Worm (Caenorhabditis elegans) whole organism, L4 larva: ENCODE data around the gene C56A3.8.

Source experiments
- D1046.2 ChIP-seq: fragments of 200-800 bp; sonication (Bioruptor generic); IDR thresholded peaks from 2 replicates; pipeline ENCODE4 v1.3.6; 2022; ENCODE audit warnings: missing genetic modification characterization, missing compliant biosample characterization
- F26F4.8 ChIP-seq: fragments of 200-800 bp; sonication (Bioruptor generic); conservative IDR thresholded peaks from 2 replicates; pipeline ENCODE4 v1.3.6; 2022; ENCODE audit warnings: missing genetic modification characterization, missing compliant biosample characterization
- ceh-32 ChIP-seq: sonication (generic microtip); optimal IDR thresholded peaks from 2 replicates; lab custom pipeline; 2016; ENCODE audit warnings: mild to moderate bottlenecking, missing genetic modification characterization, missing compliant biosample characterization; ENCODE audit not compliant: poor library complexity
- ceh-62 ChIP-seq: sonication (generic microtip); optimal IDR thresholded peaks from 2 replicates; lab custom pipeline; 2017; ENCODE audit warnings: missing biosample characterization, missing genetic modification characterization
- ctbp-1 ChIP-seq: fragments of 200-800 bp; sonication (Bioruptor generic); IDR thresholded peaks from 2 replicates; pipeline ENCODE4 v1.3.6; 2022; ENCODE audit warnings: missing genetic modification reagents, missing genetic modification characterization, missing compliant biosample characterization
- daf-16 ChIP-seq, 3 experiments: sonication (generic microtip); optimal IDR thresholded peaks; 2 replicates each; lab custom pipeline; 2016 to 2017; ENCODE audit warnings: missing genetic modification characterization in 3 of 3, missing genetic modification reagents in 3 of 3, mild to moderate bottlenecking in 2 of 3, missing compliant biosample characterization in 2 of 3, missing biosample characterization in 1 of 3, moderate library complexity in 1 of 3
- dmd-6 ChIP-seq: fragments of 200-800 bp; sonication (Bioruptor generic); IDR thresholded peaks from 2 replicates; pipeline ENCODE4 v1.3.6; 2022; ENCODE audit warnings: missing genetic modification reagents, missing genetic modification characterization, missing compliant biosample characterization
- dpl-1 ChIP-seq: fragments of 150-350 bp; optimal IDR thresholded peaks from 2 replicates; lab custom pipeline; 2014; ENCODE audit warnings: missing biosample characterization, missing genetic modification reagents, missing genetic modification characterization
- egl-43 ChIP-seq: fragments of 200-800 bp; sonication (Bioruptor generic); IDR thresholded peaks from 2 replicates; pipeline ENCODE4 v1.3.6; 2022; ENCODE audit warnings: missing genetic modification reagents, missing genetic modification characterization, missing compliant biosample characterization
- fkh-10 ChIP-seq: fragments of 150-350 bp; optimal IDR thresholded peaks from 2 replicates; lab custom pipeline; 2014; ENCODE audit warnings: missing biosample characterization, missing genetic modification reagents, missing genetic modification characterization
- hif-1 ChIP-seq, 2 experiments: sonication (generic microtip); optimal IDR thresholded peaks; 2 replicates each; lab custom pipeline; 2016 to 2017; ENCODE audit warnings: missing compliant biosample characterization in 2 of 2, missing genetic modification characterization in 2 of 2, missing genetic modification reagents in 2 of 2, missing genotype in 2 of 2, mild to moderate bottlenecking in 1 of 2
- hlh-11 ChIP-seq: fragments of 200-800 bp; sonication (Bioruptor generic); optimal IDR thresholded peaks from 2 replicates; lab custom pipeline; 2018; ENCODE audit warnings: mild to moderate bottlenecking, missing genetic modification characterization, missing compliant biosample characterization
- hlh-30 ChIP-seq: sonication (generic microtip); optimal IDR thresholded peaks from 2 replicates; lab custom pipeline; 2017; ENCODE audit warnings: antibody characterized with exemption, mild to moderate bottlenecking, missing genetic modification characterization, missing compliant biosample characterization; ENCODE audit not compliant: insufficient read depth
- jun-1 ChIP-seq: fragments of 150-350 bp; optimal IDR thresholded peaks from 2 replicates; lab custom pipeline; 2014; ENCODE audit warnings: missing biosample characterization, missing genetic modification reagents, missing genetic modification characterization
- lim-7 ChIP-seq: fragments of 200-800 bp; sonication (Bioruptor generic); IDR thresholded peaks from 2 replicates; pipeline ENCODE4 v1.3.6; 2022; ENCODE audit warnings: missing genetic modification characterization, missing compliant biosample characterization
- mdl-1 ChIP-seq, 2 experiments: fragments of 150-350 bp in 1 of 2; sonication (generic microtip) in 1 of 2; optimal IDR thresholded peaks; 2 replicates each; lab custom pipeline; 2014 to 2017; ENCODE audit warnings: missing biosample characterization in 2 of 2, missing genetic modification characterization in 2 of 2
- mdt-29 ChIP-seq: fragments of 200-800 bp; sonication (Bioruptor generic); IDR thresholded peaks from 2 replicates; pipeline ENCODE4 v1.3.6; 2022; ENCODE audit warnings: missing genetic modification reagents, missing genetic modification characterization, missing compliant biosample characterization
- mep-1 ChIP-seq: fragments of 150-350 bp; sonication (generic microtip); optimal IDR thresholded peaks from 3 replicates; lab custom pipeline; 2014; ENCODE audit warnings: missing biosample characterization, missing genetic modification characterization
- mes-2 ChIP-seq: sonication (generic microtip); optimal IDR thresholded peaks from 2 replicates; lab custom pipeline; 2016; ENCODE audit warnings: missing genotype, mild to moderate bottlenecking, missing genetic modification characterization, missing compliant biosample characterization; ENCODE audit not compliant: poor library complexity, severe bottlenecking
- mxl-3 ChIP-seq: fragments of 200-800 bp; sonication (Bioruptor generic); optimal IDR thresholded peaks from 2 replicates; lab custom pipeline; 2018; ENCODE audit warnings: mild to moderate bottlenecking, missing genetic modification characterization, missing compliant biosample characterization
- nhr-237 ChIP-seq: sonication (generic microtip); optimal IDR thresholded peaks from 2 replicates; lab custom pipeline; 2017; ENCODE audit warnings: missing biosample characterization, missing genetic modification characterization
- nhr-28 ChIP-seq: fragments of 150-350 bp; optimal IDR thresholded peaks from 2 replicates; lab custom pipeline; 2014; ENCODE audit warnings: missing biosample characterization, missing genetic modification characterization
- nhr-48 ChIP-seq: sonication (generic microtip); optimal IDR thresholded peaks from 2 replicates; lab custom pipeline; 2016; ENCODE audit warnings: mild to moderate bottlenecking, missing genetic modification characterization, missing compliant biosample characterization
- set-16 ChIP-seq: fragments of 200-800 bp; sonication (Bioruptor generic); IDR thresholded peaks from 2 replicates; pipeline ENCODE4 v1.3.6; 2022; ENCODE audit warnings: missing genetic modification reagents, missing genetic modification characterization, missing compliant biosample characterization
- unc-130 ChIP-seq: sonication (generic microtip); optimal IDR thresholded peaks from 2 replicates; lab custom pipeline; 2016; ENCODE audit warnings: missing genetic modification reagents, missing genetic modification characterization, missing compliant biosample characterization
- unc-62 ChIP-seq, 3 experiments: fragments of 150-350 bp in 1 of 3; sonication (generic microtip); optimal IDR thresholded peaks in 2 of 3; peaks in 1 of 3; 1 replicate in 1 of 3; 2 replicates in 2 of 3; lab custom pipeline; 2014 to 2017; ENCODE audit warnings: missing biosample characterization in 3 of 3, missing genetic modification characterization in 3 of 3, missing genetic modification reagents in 3 of 3, missing genotype in 1 of 3
- zfp-3 ChIP-seq: fragments of 200-800 bp; sonication (Bioruptor generic); conservative IDR thresholded peaks from 2 replicates; pipeline ENCODE4 v1.3.6; 2022; ENCODE audit warnings: missing genetic modification reagents, missing genetic modification characterization, missing compliant biosample characterization

The C56A3.8 gene

ce11 chrV:13606651-13607242 is 46.7 kb downstream of the C56A3.8 start, which contains the start of gene fmo-4 (continued):
- TF ChIP-seq F26F4.8 (no peak), nhr-237 (tag; lab: Kevin White, UChicago) (no peak), mes-2 (tag; lab: Kevin White, UChicago) (no peak), set-16 (GFP tag; lab: Robert Waterston, UW) (no peak), hif-1 (tag; optimal IDR thresholded peaks at IDR 0.05; lab: Kevin White, UChicago) (peak in 1 of 2 experiments; percentile 22), mdt-29 (GFP tag; lab: Robert Waterston, UW) (no peak), zfp-3 (no peak), jun-1 (tag; lab: Kevin White, UChicago) (no peak)

ce11 chrV:13608486-13608885 is 48.4 kb downstream of the C56A3.8 start:
- peak; percentile 53 for TF ChIP-seq nhr-48 (tag; lab: Kevin White, UChicago)
- TF ChIP-seq hlh-30, result peak; percentile 63
- TF ChIP-seq egl-43, result no peak
- TF ChIP-seq hlh-11 (tag; lab: Kevin White, UChicago), result peak; percentile 53
- no peak for TF ChIP-seq unc-130
- TF ChIP-seq ceh-32 (tag; lab: Kevin White, UChicago), result no peak
- peak; percentile 75 for TF ChIP-seq nhr-28 (tag; lab: Kevin White, UChicago)
- TF ChIP-seq dmd-6 (GFP tag; lab: Robert Waterston, UW), result peak; percentile 41; the same call in 1 of the 2 replicates
- peak; percentile 22 for TF ChIP-seq mxl-3 (GFP tag; lab: Kevin White, UChicago)
- no peak for TF ChIP-seq dpl-1 (GFP tag; lab: Kevin White, UChicago)
- TF ChIP-seq mdl-1 (tag; optimal IDR thresholded peaks at IDR 0.05; lab: Kevin White, UChicago), result peak in 1 of 2 experiments; percentile 35
- peak in 1 of 2 experiments; percentile 44 for TF ChIP-seq unc-62 (GFP tag; optimal IDR thresholded peaks at IDR 0.05 in 1 of 2; lab: Kevin White, UChicago)
- no peak for TF ChIP-seq unc-62 (tag; optimal IDR thresholded peaks at IDR 0.05; lab: Kevin White, UChicago)
- TF ChIP-seq ceh-62, result no peak

- TF ChIP-seq ctbp-1 (GFP tag; lab: Robert Waterston, UW), result no peak
- TF ChIP-seq mep-1, result no peak
- TF ChIP-seq hif-1 (tag; optimal IDR thresholded peaks at IDR 0.05; lab: Kevin White, UChicago), result peak in 1 of 2 experiments; percentile 42
- TF ChIP-seq lim-7 (GFP tag; lab: Robert Waterston, UW), result no peak
- TF ChIP-seq unc-130, result no peak
- no peak for TF ChIP-seq daf-16 (GFP tag; optimal IDR thresholded peaks at IDR 0.05; lab: Kevin White, UChicago)
- no peak for TF ChIP-seq daf-16 (tag; optimal IDR thresholded peaks at IDR 0.05; lab: Kevin White, UChicago)
- 0 out of 2 replicates have a peak, but pooled peaks have one; percentile 11 for TF ChIP-seq D1046.2 (GFP tag; lab: Robert Waterston, UW)
- peak in 1 of 2 experiments; percentile 4 for TF ChIP-seq mdl-1 (tag; optimal IDR thresholded peaks at IDR 0.05; lab: Kevin White, UChicago)
- no peak for TF ChIP-seq fkh-10 (GFP tag; lab: Kevin White, UChicago)
- peak; percentile 21 for TF ChIP-seq mxl-3 (GFP tag; lab: Kevin White, UChicago)
Observed at ce11 chrV:13609806-13610205, 49.7 kb downstream of the C56A3.8 start.
